Fruit fly (Drosophila melanogaster): ENCODE results near the gene CG11249.

The CG11249 gene

DNA sequence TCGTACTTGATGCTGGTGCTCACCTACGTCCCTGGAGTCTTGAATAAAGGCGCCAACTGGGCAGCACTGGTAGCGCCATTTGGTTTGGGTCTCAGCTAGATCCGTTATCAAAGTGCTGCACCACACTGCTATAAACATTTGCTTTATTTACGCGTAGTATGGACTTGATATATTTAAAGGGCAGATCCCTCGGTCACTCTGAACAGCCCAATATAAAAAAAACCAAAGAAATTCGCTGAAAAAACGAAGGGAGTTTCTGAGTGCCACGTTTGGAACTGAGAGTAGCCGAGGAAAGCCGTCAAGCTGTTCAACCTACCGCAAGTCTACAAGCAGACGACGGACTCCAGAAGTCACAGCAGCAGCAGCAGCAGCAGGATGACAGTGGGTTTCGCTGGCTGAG, 31.1 kb upstream of the CG11249 start, which contains the start of gene Atox1 (continued):
- TF ChIP-seq lz (GFP tag; optimal IDR thresholded peaks at IDR 0.05) (no peak), CG10669 (GFP tag; optimal IDR thresholded peaks at IDR 0.05) (no peak), CG3032 (tag; optimal IDR thresholded peaks at IDR 0.05) (peak; percentile 41), CG6808 (GFP tag; optimal IDR thresholded peaks at IDR 0.05) (peak; percentile 100), CG15336 (GFP tag; IDR thresholded peaks at IDR 0.05) (peak; percentile 25; the same call in 1 of the 2 replicates), fkh (GFP tag; optimal IDR thresholded peaks at IDR 0.05) (peak; percentile 14), pdm3 (GFP tag; optimal IDR thresholded peaks at IDR 0.05) (no peak), Hr38 (GFP tag; optimal IDR thresholded peaks at IDR 0.05) (no peak), CG1621 (tag; optimal IDR thresholded peaks at IDR 0.05) (peak; percentile 42), cyc (GFP tag; optimal IDR thresholded peaks at IDR 0.05) (no peak), Eip78C (GFP tag) (peak; percentile 81), Sox14 (GFP tag; optimal IDR thresholded peaks at IDR 0.05) (peak; percentile 47), esn (GFP tag; optimal IDR thresholded peaks at IDR 0.05) (peak; percentile 48), svp (GFP tag) (peak; percentile 66), vri (GFP tag; optimal IDR thresholded peaks at IDR 0.05) (no peak), Lpt (GFP tag; optimal IDR thresholded peaks at IDR 0.05) (no peak), Smox (GFP tag; optimal IDR thresholded peaks at IDR 0.05) (no peak), CG6163 (GFP tag; IDR thresholded peaks at IDR 0.05) (peak; percentile 60), spab (GFP tag; optimal IDR thresholded peaks at IDR 0.05) (no peak)

DNA sequence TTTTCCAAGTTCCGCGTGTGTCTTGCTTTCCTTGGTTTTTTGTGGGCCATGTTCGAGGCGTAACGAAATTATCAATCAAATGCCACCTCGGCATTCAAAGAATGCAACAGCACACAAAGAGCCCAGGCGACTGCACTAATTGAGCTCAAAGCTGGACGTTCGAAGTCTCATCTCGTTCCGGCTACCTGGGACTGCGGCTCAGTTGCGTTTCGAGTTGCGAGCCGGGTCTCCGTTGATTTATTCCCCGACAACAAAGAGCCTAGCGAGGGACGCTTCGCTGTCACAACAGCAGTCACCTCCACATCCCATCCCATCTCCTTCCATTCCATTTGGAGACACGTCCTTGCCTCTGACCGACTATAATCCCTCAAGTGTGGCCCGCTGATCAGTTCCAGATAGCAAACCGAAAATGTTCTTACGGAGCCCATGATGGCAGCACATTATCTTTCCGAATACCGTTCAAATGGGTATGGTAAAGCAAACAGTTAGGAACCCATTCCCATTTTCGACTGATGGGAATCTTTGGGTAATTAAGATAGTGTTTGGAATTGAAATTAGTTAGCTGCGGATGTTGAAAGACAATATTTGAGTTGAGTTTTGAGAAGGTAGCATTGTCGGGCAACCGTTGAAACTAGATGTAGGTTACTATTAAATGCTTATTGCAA, 28.9 kb upstream of the CG11249 start:
- TF ChIP-seq Sox14 (GFP tag; optimal IDR thresholded peaks at IDR 0.05): no peak
- peak; percentile 36 for TF ChIP-seq Eip78C (GFP tag)
- TF ChIP-seq CG3032 (tag; optimal IDR thresholded peaks at IDR 0.05): no peak
- TF ChIP-seq CG7368 (GFP tag; optimal IDR thresholded peaks at IDR 0.05): no peak
- no peak for TF ChIP-seq CG8319 (GFP tag; optimal IDR thresholded peaks at IDR 0.05)
- TF ChIP-seq svp (GFP tag): peak; percentile 12

DNA sequence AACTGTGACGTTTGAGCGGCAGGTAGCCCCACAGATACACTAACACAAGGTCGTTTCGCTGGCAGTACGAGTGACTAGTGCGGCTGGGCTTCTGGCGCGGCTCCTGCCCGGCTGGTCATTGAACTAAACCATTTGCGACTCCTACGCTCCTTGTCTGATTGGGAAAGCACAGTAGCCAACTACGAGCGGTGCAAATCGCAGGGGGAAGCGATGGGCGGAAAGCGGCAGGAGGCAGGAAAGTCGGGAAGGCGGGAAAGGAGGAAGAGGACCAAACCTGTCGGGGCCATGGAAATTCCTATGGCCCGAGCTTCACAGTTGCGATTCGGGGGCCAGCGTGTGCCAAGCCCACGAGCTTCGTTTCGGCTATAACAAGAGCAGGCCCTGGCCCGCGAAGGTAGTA, 27.8 kb upstream of the CG11249 start:
- TF ChIP-seq Hr4 (GFP tag; optimal IDR thresholded peaks at IDR 0.05) (no peak), CG11902 (GFP tag; optimal IDR thresholded peaks at IDR 0.05) (no peak), net (GFP tag; optimal IDR thresholded peaks at IDR 0.05) (no peak), CG6163 (GFP tag; IDR thresholded peaks at IDR 0.05) (0 out of 3 replicates have a peak, but pooled peaks have one; percentile 8), Lpt (GFP tag; optimal IDR thresholded peaks at IDR 0.05) (peak; percentile 57), CG32006 (GFP tag; optimal IDR thresholded peaks at IDR 0.05) (no peak), fd59A (GFP tag; optimal IDR thresholded peaks at IDR 0.05) (no peak), eg (GFP tag; IDR thresholded peaks at IDR 0.05) (0 out of 3 replicates have a peak, but pooled peaks have one; percentile 26), CG6276 (GFP tag; optimal IDR thresholded peaks at IDR 0.05) (no peak), Eip78C (GFP tag) (peak; percentile 46), dsx (GFP tag; optimal IDR thresholded peaks at IDR 0.05; ENCODE audit: poor library complexity, severe bottlenecking) (no peak), CG7368 (GFP tag; optimal IDR thresholded peaks at IDR 0.05) (no peak), Blimp-1 (GFP tag; optimal IDR thresholded peaks at IDR 0.05) (no peak), CG8632 (GFP tag; optimal IDR thresholded peaks at IDR 0.05) (no peak), esn (GFP tag; optimal IDR thresholded peaks at IDR 0.05) (no peak), vri (GFP tag; optimal IDR thresholded peaks at IDR 0.05) (no peak), CG15336 (GFP tag; IDR thresholded peaks at IDR 0.05) (no peak), pdm3 (GFP tag; optimal IDR thresholded peaks at IDR 0.05) (no peak), CG9139 (GFP tag; optimal IDR thresholded peaks at IDR 0.05) (no peak), CG8119 (GFP tag; IDR thresholded peaks at IDR 0.05) (no peak), CG8319 (GFP tag; optimal IDR thresholded peaks at IDR 0.05) (no peak), Hr38 (GFP tag; optimal IDR thresholded peaks at IDR 0.05) (no peak), cyc (GFP tag; optimal IDR thresholded peaks at IDR 0.05) (no peak), CG34406 (GFP tag; optimal IDR thresholded peaks at IDR 0.05) (no peak), Sox15 (GFP tag; optimal IDR thresholded peaks at IDR 0.05) (no peak), CG4318 (GFP tag; optimal IDR thresholded peaks at IDR 0.05) (no peak), Sox14 (GFP tag; optimal IDR thresholded peaks at IDR 0.05) (no peak), svp (GFP tag) (peak; percentile 5), spab (GFP tag; optimal IDR thresholded peaks at IDR 0.05) (no peak), CG11762 (GFP tag; optimal IDR thresholded peaks at IDR 0.05; ENCODE audit: insufficient read depth) (no peak), Gug (GFP tag; IDR thresholded peaks at IDR 0.05) (no peak)
